Worm (Caenorhabditis elegans): ENCODE measurements around the gene F32D8.12.

F32D8.12 gene

ce11 chrV:10861611-10862262 lies 29.1 kb downstream of the F32D8.12 start (continued):
- TF ChIP-seq unc-62 (GFP tag; optimal IDR thresholded peaks at IDR 0.05 in 1 of 2): peak in 1 of 2 experiments; percentile 87
- no peak for TF ChIP-seq unc-62 (tag; optimal IDR thresholded peaks at IDR 0.05)
- no peak for TF ChIP-seq nhr-237 (tag; optimal IDR thresholded peaks at IDR 0.05)
- TF ChIP-seq tag-97 (GFP tag; IDR thresholded peaks at IDR 0.05): no peak
- peak; percentile 47 for TF ChIP-seq mep-1 (tag; optimal IDR thresholded peaks at IDR 0.05)
- peak; percentile 13 for TF ChIP-seq aha-1 (tag)
- TF ChIP-seq lin-39 (tag; optimal IDR thresholded peaks at IDR 0.05): no peak
- TF ChIP-seq zip-2 (tag; optimal IDR thresholded peaks at IDR 0.05): no peak
- TF ChIP-seq F10B5.3 (tag; optimal IDR thresholded peaks at IDR 0.05): no peak
- no peak for TF ChIP-seq nhr-25 (tag; optimal IDR thresholded peaks at IDR 0.05; ENCODE audit: borderline replicate concordance, insufficient read depth)
- TF ChIP-seq mes-2 (tag; optimal IDR thresholded peaks at IDR 0.05; ENCODE audit: poor library complexity, severe bottlenecking): no peak
- TF ChIP-seq php-3 (GFP tag; IDR thresholded peaks at IDR 0.05): no peak
- peak; percentile 20 for TF ChIP-seq dmd-6 (GFP tag; IDR thresholded peaks at IDR 0.05)
- TF ChIP-seq ctbp-1 (GFP tag; IDR thresholded peaks at IDR 0.05): no peak
- TF ChIP-seq D1046.2 (GFP tag; IDR thresholded peaks at IDR 0.05): no peak
- peak; percentile 75 for TF ChIP-seq hlh-30 (tag; optimal IDR thresholded peaks at IDR 0.05; ENCODE audit: insufficient read depth)
- peak; percentile 42 for TF ChIP-seq hlh-11 (tag; optimal IDR thresholded peaks at IDR 0.05)
- no peak for TF ChIP-seq zfp-3 (GFP tag; conservative IDR thresholded peaks at IDR 0.05)
- TF ChIP-seq dve-1 (tag; optimal IDR thresholded peaks at IDR 0.05; ENCODE audit: insufficient read depth): no peak
- TF ChIP-seq nhr-77 (tag; optimal IDR thresholded peaks at IDR 0.05): peak; percentile 15
- no peak for TF ChIP-seq daf-8 (GFP tag; IDR thresholded peaks at IDR 0.05)
- no peak for TF ChIP-seq daf-19 (GFP tag; conservative IDR thresholded peaks at IDR 0.05)
- TF ChIP-seq nhr-28 (tag; optimal IDR thresholded peaks at IDR 0.05): peak; percentile 59
- TF ChIP-seq pqm-1 (tag; optimal IDR thresholded peaks at IDR 0.05): no peak

ce11 chrV:10860526-10861037 lies 30.2 kb downstream of the F32D8.12 start:
- TF ChIP-seq unc-62 (GFP tag; optimal IDR thresholded peaks at IDR 0.05 in 1 of 2) (peak in 1 of 2 experiments; percentile 98), unc-62 (tag; optimal IDR thresholded peaks at IDR 0.05) (no peak), snpc-4 (tag; optimal IDR thresholded peaks at IDR 0.05) (no peak), aha-1 (tag) (no peak), zfp-2 (tag; optimal IDR thresholded peaks at IDR 0.05) (no peak)

ce11 chrV:10859775-10860174 lies 31.1 kb downstream of the F32D8.12 start:
- no peak for TF ChIP-seq ctbp-1 (GFP tag; IDR thresholded peaks at IDR 0.05)
- TF ChIP-seq aha-1 (tag): peak; percentile 99
- TF ChIP-seq daf-16 (GFP tag; optimal IDR thresholded peaks at IDR 0.05): no peak
- peak; percentile 63 for TF ChIP-seq daf-16 (tag; optimal IDR thresholded peaks at IDR 0.05)
- TF ChIP-seq nhr-48 (tag; optimal IDR thresholded peaks at IDR 0.05): peak; percentile 36
- peak; percentile 23 for TF ChIP-seq mxl-3 (GFP tag; optimal IDR thresholded peaks at IDR 0.05)
- no peak for TF ChIP-seq nhr-11 (tag; optimal IDR thresholded peaks at IDR 0.05)
- TF ChIP-seq nhr-6 (tag; optimal IDR thresholded peaks at IDR 0.05): no peak
- no peak for TF ChIP-seq lin-13 (GFP tag; optimal IDR thresholded peaks at IDR 0.05)
- no peak for TF ChIP-seq lir-3 (tag; optimal IDR thresholded peaks at IDR 0.05)
- TF ChIP-seq mes-2 (tag; optimal IDR thresholded peaks at IDR 0.05; ENCODE audit: poor library complexity, severe bottlenecking): no peak
- TF ChIP-seq nhr-28 (tag; optimal IDR thresholded peaks at IDR 0.05): peak; percentile 91
- peak in 1 of 2 experiments; percentile 2 for TF ChIP-seq unc-62 (GFP tag; optimal IDR thresholded peaks at IDR 0.05 in 1 of 2)
- no peak for TF ChIP-seq unc-62 (tag; optimal IDR thresholded peaks at IDR 0.05)
- no peak for TF ChIP-seq zag-1 (tag; optimal IDR thresholded peaks at IDR 0.05)
- peak; percentile 74 for TF ChIP-seq dmd-6 (GFP tag; IDR thresholded peaks at IDR 0.05)
- no peak for TF ChIP-seq lin-15B (tag; optimal IDR thresholded peaks at IDR 0.05)
- TF ChIP-seq dve-1 (tag; optimal IDR thresholded peaks at IDR 0.05; ENCODE audit: insufficient read depth): peak; percentile 55
- TF ChIP-seq hif-1 (tag; optimal IDR thresholded peaks at IDR 0.05): peak in 1 of 2 experiments; percentile 33
- no peak for TF ChIP-seq jun-1 (tag; optimal IDR thresholded peaks at IDR 0.05)
- TF ChIP-seq duxl-1 (tag; optimal IDR thresholded peaks at IDR 0.05; ENCODE audit: poor library complexity): no peak
- TF ChIP-seq nhr-111 (GFP tag; optimal IDR thresholded peaks at IDR 0.05): no peak
- TF ChIP-seq F26F4.8 (GFP tag; conservative IDR thresholded peaks at IDR 0.05): no peak
- TF ChIP-seq nhr-77 (tag; optimal IDR thresholded peaks at IDR 0.05): peak; percentile 69
- TF ChIP-seq skn-1 (tag; optimal IDR thresholded peaks at IDR 0.05): no peak
- no peak for TF ChIP-seq dmd-8 (GFP tag; IDR thresholded peaks at IDR 0.05)
- peak; percentile 94 for TF ChIP-seq pqm-1 (tag; optimal IDR thresholded peaks at IDR 0.05)
- TF ChIP-seq F37D6.2 (tag; optimal IDR thresholded peaks at IDR 0.05): no peak
- no peak for TF ChIP-seq T20F7.1 (GFP tag; optimal IDR thresholded peaks at IDR 0.05)
- TF ChIP-seq ztf-7 (tag; optimal IDR thresholded peaks at IDR 0.05): no peak
- TF ChIP-seq dpl-1 (GFP tag; optimal IDR thresholded peaks at IDR 0.05): peak; percentile 4
